Worm (Caenorhabditis elegans) whole organism, early embryonic: ENCODE results near the gene K10D2.8.
A peak's percentile ranks its signal among the peaks of the same experiment; 100 is the strongest.

Source experiments
- B0310.2 ChIP-seq: sonication (generic microtip); optimal IDR thresholded peaks from 2 replicates; lab custom pipeline; 2016; ENCODE audit warnings: mild to moderate bottlenecking, missing genetic modification characterization, missing compliant biosample characterization
- F13C5.2 ChIP-seq: sonication (generic microtip); optimal IDR thresholded peaks from 2 replicates; lab custom pipeline; 2017; ENCODE audit warnings: mild to moderate bottlenecking, missing genetic modification characterization, inconsistent platforms, missing compliant biosample characterization
- aly-1 ChIP-seq: sonication (generic microtip); optimal IDR thresholded peaks from 2 replicates; lab custom pipeline; 2016; ENCODE audit warnings: missing genetic modification characterization, missing compliant biosample characterization
- ama-1 ChIP-seq: fragments of 150-350 bp; optimal IDR thresholded peaks from 2 replicates; lab custom pipeline; 2014
- ceh-13 ChIP-seq: fragments of 200-800 bp; sonication (Bioruptor generic); optimal IDR thresholded peaks from 2 replicates; lab custom pipeline; 2018; ENCODE audit warnings: mild to moderate bottlenecking, missing genetic modification characterization, missing compliant biosample characterization
- ceh-36 ChIP-seq: sonication (generic microtip); optimal IDR thresholded peaks from 2 replicates; lab custom pipeline; 2016; ENCODE audit warnings: missing genetic modification characterization, inconsistent platforms, missing compliant biosample characterization
- ets-7 ChIP-seq: sonication (generic microtip); optimal IDR thresholded peaks from 2 replicates; lab custom pipeline; 2016; ENCODE audit warnings: missing genotype, missing genetic modification characterization, missing compliant biosample characterization
- flt-1 ChIP-seq: fragments of 200-800 bp; sonication (Bioruptor generic); IDR thresholded peaks from 2 replicates; pipeline ENCODE4 v1.3.6; 2022; ENCODE audit warnings: missing genetic modification characterization, missing compliant biosample characterization
- hmbx-1 ChIP-seq: sonication (generic microtip); optimal IDR thresholded peaks from 2 replicates; lab custom pipeline; 2016; ENCODE audit warnings: mild to moderate bottlenecking, missing genetic modification characterization, missing compliant biosample characterization
- hmg-4 ChIP-seq: fragments of 200-800 bp; sonication (Bioruptor generic); optimal IDR thresholded peaks from 2 replicates; lab custom pipeline; 2018; ENCODE audit warnings: mild to moderate bottlenecking, missing genetic modification characterization, missing compliant biosample characterization
- hnd-1 ChIP-seq: sonication (generic microtip); optimal IDR thresholded peaks from 2 replicates; lab custom pipeline; 2016; ENCODE audit warnings: missing genetic modification characterization, missing compliant biosample characterization
- pes-1 ChIP-seq: fragments of 200-800 bp; sonication (Bioruptor generic); IDR thresholded peaks from 2 replicates; pipeline ENCODE4 v1.3.6; 2022; ENCODE audit warnings: missing genetic modification reagents, missing genetic modification characterization, missing compliant biosample characterization
- scrt-1 ChIP-seq: fragments of 200-800 bp; sonication (Bioruptor generic); IDR thresholded peaks from 2 replicates; pipeline ENCODE4 v1.3.6; 2022; ENCODE audit warnings: missing genetic modification characterization, missing compliant biosample characterization
- sea-1 ChIP-seq: fragments of 200-800 bp; sonication (Bioruptor generic); conservative IDR thresholded peaks from 2 replicates; pipeline ENCODE4 v1.3.6; 2022; ENCODE audit warnings: missing genetic modification characterization, missing compliant biosample characterization
- tbx-11 ChIP-seq: fragments of 200-800 bp; sonication (Bioruptor generic); IDR thresholded peaks from 2 replicates; pipeline ENCODE4 v1.3.6; 2022; ENCODE audit warnings: missing genetic modification characterization, missing compliant biosample characterization
- tbx-37 ChIP-seq: fragments of 200-800 bp; sonication (Bioruptor generic); conservative IDR thresholded peaks from 2 replicates; pipeline ENCODE4 v1.3.6; 2022; ENCODE audit warnings: missing genetic modification reagents, missing genetic modification characterization, missing compliant biosample characterization
- tra-4 ChIP-seq: sonication (generic microtip); optimal IDR thresholded peaks from 2 replicates; lab custom pipeline; 2017; ENCODE audit warnings: missing genetic modification characterization, missing compliant biosample characterization

The K10D2.8 gene

DNA sequence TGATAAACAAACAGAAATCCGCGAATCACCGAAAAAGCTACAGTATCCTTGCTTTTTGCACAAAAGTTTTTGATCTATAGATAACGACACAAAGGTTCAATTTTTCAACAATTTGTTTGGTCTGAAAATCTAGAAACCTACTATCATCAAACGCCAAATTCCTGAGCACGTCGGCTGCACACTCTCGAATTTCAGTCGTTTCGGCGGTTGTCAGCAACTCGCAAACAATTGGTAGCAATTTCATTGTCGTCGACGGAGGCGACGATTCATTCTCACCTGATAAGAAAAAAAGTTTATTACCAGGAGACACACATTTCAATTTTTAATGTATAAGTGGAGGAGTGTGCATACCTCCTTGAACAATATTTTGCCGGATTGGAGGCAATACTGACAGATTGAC lies 42.7 kb upstream of the K10D2.8 start:
- TF ChIP-seq hmg-4 (no peak), ama-1 (lab: Kevin White, UChicago) (no peak), scrt-1 (no peak), ceh-36 (no peak), aly-1 (tag; lab: Kevin White, UChicago) (no peak), ceh-13 (GFP tag; lab: Kevin White, UChicago) (no peak), sea-1 (GFP tag; lab: Robert Waterston, UW) (no peak), B0310.2 (tag; lab: Kevin White, UChicago) (no peak)

- no peak for TF ChIP-seq sea-1 (GFP tag; lab: Robert Waterston, UW)
- TF ChIP-seq tbx-37 (GFP tag; lab: Robert Waterston, UW) = no peak
- no peak for TF ChIP-seq tra-4 (tag; lab: Kevin White, UChicago)
- TF ChIP-seq F13C5.2 (tag; lab: Kevin White, UChicago) = no peak
- no peak for TF ChIP-seq B0310.2 (tag; lab: Kevin White, UChicago)
These were observed 41.8 kb upstream of the K10D2.8 start for ce11 chrIII:5146749-5147148.

DNA sequence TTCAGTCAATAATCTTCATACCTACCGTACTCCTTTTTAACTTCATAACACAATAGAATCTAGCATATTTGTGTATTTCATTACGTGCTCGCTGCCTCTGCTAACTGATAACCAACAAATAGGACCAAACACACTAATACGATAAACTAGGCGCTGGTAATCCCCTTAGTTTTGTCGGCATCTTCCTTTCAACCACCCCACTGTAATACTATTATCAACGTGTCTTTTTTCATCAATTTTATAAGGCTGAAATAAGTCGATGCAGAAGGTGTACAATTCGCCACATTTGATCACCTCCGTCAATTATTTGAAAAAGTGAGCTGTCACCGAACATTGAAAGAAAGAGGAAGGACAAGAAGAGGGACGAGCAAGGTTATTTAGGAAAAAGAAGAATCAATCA lies 41.1 kb upstream of the K10D2.8 start:
- TF ChIP-seq hnd-1 (tag; lab: Kevin White, UChicago) = no peak
- TF ChIP-seq ama-1 (lab: Kevin White, UChicago) = no peak
- no peak for TF ChIP-seq tbx-37 (GFP tag; lab: Robert Waterston, UW)
- TF ChIP-seq tra-4 (tag; lab: Kevin White, UChicago) = no peak
- TF ChIP-seq ceh-36 = no peak
- TF ChIP-seq ceh-13 (GFP tag; lab: Kevin White, UChicago) = no peak
- TF ChIP-seq F13C5.2 (tag; lab: Kevin White, UChicago) = no peak
- no peak for TF ChIP-seq sea-1 (GFP tag; lab: Robert Waterston, UW)
- TF ChIP-seq ets-7 (tag; lab: Kevin White, UChicago) = no peak

- TF ChIP-seq B0310.2 (tag; lab: Kevin White, UChicago) (no peak), flt-1 (no peak), tbx-37 (GFP tag; lab: Robert Waterston, UW) (no peak), ets-7 (tag; lab: Kevin White, UChicago) (no peak), F13C5.2 (tag; lab: Kevin White, UChicago) (no peak), hmbx-1 (tag; lab: Kevin White, UChicago) (no peak), tra-4 (tag; lab: Kevin White, UChicago) (no peak)
These were observed 39.0 kb upstream of the K10D2.8 start, which contains the start of gene Y54H5A.2 for ce11 chrIII:5149478-5149877. Gene Y54H5A.2, minus strand, starts transcription at chrIII:5149578.

ce11 chrIII:5150012-5150411 lies 38.5 kb upstream of the K10D2.8 start:
- TF ChIP-seq flt-1 = no peak
- no peak for TF ChIP-seq ceh-13 (GFP tag; lab: Kevin White, UChicago)
- TF ChIP-seq tbx-37 (GFP tag; lab: Robert Waterston, UW) = no peak
- no peak for TF ChIP-seq tra-4 (tag; lab: Kevin White, UChicago)
- TF ChIP-seq hnd-1 (tag; lab: Kevin White, UChicago) = no peak
- TF ChIP-seq F13C5.2 (tag; lab: Kevin White, UChicago) = no peak
- TF ChIP-seq ceh-36 = no peak
- TF ChIP-seq scrt-1 = no peak
- no peak for TF ChIP-seq hmbx-1 (tag; lab: Kevin White, UChicago)
- TF ChIP-seq aly-1 (tag; lab: Kevin White, UChicago) = no peak
- no peak for TF ChIP-seq tbx-11 (GFP tag; lab: Robert Waterston, UW)
- TF ChIP-seq ets-7 (tag; lab: Kevin White, UChicago) = no peak
- TF ChIP-seq B0310.2 (tag; lab: Kevin White, UChicago) = no peak

DNA sequence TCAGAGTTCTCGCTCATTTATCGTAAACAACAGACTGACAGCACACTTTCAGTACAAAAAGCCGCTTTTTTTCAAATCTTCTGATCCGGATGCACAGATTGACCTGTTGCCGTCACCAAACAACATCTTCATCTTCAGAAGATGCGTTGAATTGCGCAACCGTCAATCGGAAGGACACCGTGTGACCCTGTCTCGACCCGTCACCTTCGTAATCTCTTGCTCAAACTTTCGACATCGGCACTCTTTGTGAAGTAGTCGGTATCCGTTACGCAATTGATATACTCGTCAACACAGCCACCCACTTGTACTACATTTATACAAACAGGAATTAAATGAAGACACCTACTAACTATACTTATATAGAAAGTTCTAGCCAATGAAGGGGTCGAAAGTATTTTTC lies 37.5 kb upstream of the K10D2.8 start:
- TF ChIP-seq aly-1 (tag; lab: Kevin White, UChicago) = no peak
- no peak for TF ChIP-seq ceh-13 (GFP tag; lab: Kevin White, UChicago)
- no peak for TF ChIP-seq scrt-1
- no peak for TF ChIP-seq tra-4 (tag; lab: Kevin White, UChicago)
- TF ChIP-seq hmg-4 = no peak
- TF ChIP-seq hmbx-1 (tag; lab: Kevin White, UChicago) = no peak
- no peak for TF ChIP-seq hnd-1 (tag; lab: Kevin White, UChicago)
- TF ChIP-seq F13C5.2 (tag; lab: Kevin White, UChicago) = no peak
- no peak for TF ChIP-seq tbx-11 (GFP tag; lab: Robert Waterston, UW)
- no peak for TF ChIP-seq B0310.2 (tag; lab: Kevin White, UChicago)
- no peak for TF ChIP-seq flt-1
- no peak for TF ChIP-seq ama-1 (lab: Kevin White, UChicago)
- no peak for TF ChIP-seq pes-1 (GFP tag; lab: Robert Waterston, UW)
- TF ChIP-seq sea-1 (GFP tag; lab: Robert Waterston, UW) = no peak
- TF ChIP-seq tbx-37 (GFP tag; lab: Robert Waterston, UW) = no peak
- TF ChIP-seq ceh-36 = no peak
- TF ChIP-seq ets-7 (tag; lab: Kevin White, UChicago) = no peak

DNA sequence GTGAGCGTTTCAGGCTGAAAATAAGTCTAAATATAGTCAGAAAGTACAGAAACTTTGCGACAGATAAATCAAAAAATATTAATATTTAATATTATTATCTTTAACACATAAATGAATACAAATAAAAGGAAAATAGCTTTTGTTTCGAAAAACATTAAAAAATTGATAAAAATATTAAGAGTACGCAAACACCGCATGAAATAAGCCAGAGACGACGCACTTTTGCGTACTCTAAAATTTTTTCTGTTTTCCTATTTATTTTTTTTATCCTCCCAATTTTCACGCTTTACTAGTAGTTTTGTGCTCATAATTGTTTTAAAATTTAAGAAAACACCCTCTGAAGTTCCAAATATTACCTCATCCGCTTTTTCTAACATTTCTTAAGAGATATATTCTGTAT lies 35.4 kb upstream of the K10D2.8 start, which contains the start of the genes rbm-42 and grwd-1:
TSS of gene rbm-42 (minus strand) at position 93 of the 400 bp plus-strand sequence.
TSS of gene grwd-1 (plus strand) at position 328 of the 400 bp plus-strand sequence.
- TF ChIP-seq scrt-1 (no peak), F13C5.2 (tag; lab: Kevin White, UChicago) (peak; percentile 16), hmbx-1 (tag; lab: Kevin White, UChicago) (no peak), ets-7 (tag; lab: Kevin White, UChicago) (no peak)

DNA sequence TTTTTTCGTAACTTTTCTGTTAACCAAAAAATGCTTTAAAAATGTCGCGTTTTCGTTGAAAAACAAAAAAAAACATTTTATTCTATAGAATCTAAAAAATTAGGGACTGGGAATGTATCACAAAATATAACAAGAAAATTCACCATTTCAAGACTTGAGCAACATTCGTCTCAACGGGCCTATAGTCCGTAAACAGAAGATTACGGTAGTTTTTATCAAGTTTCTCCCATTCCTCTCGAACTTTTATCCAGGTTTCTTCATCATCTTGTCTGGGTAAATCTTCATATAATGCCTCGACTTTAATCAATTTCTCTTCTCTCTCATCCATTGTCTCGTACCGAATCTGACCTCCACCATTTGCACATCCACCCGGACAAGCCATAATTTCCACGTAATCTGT lies 33.1 kb upstream of the K10D2.8 start:
- no peak for TF ChIP-seq tbx-11 (GFP tag; lab: Robert Waterston, UW)
- no peak for TF ChIP-seq ets-7 (tag; lab: Kevin White, UChicago)
- TF ChIP-seq hnd-1 (tag; lab: Kevin White, UChicago) = no peak
- no peak for TF ChIP-seq tra-4 (tag; lab: Kevin White, UChicago)
- TF ChIP-seq ceh-36 = no peak
- TF ChIP-seq ceh-13 (GFP tag; lab: Kevin White, UChicago) = no peak
